Worm (Caenorhabditis elegans) whole organism, L1 larva: ENCODE results near the gene C16D9.4.

ENCODE experiments used
- C16A3.4 ChIP-seq: fragments of 150-350 bp; optimal IDR thresholded peaks from 2 replicates; lab custom pipeline; 2014; ENCODE audit warnings: missing biosample characterization, missing genetic modification characterization
- C34B4.2 ChIP-seq: sonication (generic microtip); optimal IDR thresholded peaks from 2 replicates; lab custom pipeline; 2017; ENCODE audit warnings: mild to moderate bottlenecking, missing genetic modification characterization, missing compliant biosample characterization
- F16B12.6 ChIP-seq: fragments of 150-350 bp; optimal IDR thresholded peaks from 2 replicates; lab custom pipeline; 2014; ENCODE audit warnings: missing biosample characterization, missing genetic modification characterization
- Y116A8C.19 ChIP-seq: sonication (generic microtip); optimal IDR thresholded peaks from 2 replicates; lab custom pipeline; 2016; ENCODE audit warnings: missing compliant biosample characterization, missing genetic modification characterization, borderline replicate concordance
- aha-1 ChIP-seq: fragments of 150-350 bp; optimal IDR thresholded peaks from 2 replicates; lab custom pipeline; 2014; ENCODE audit warnings: missing biosample characterization, missing genetic modification characterization
- alr-1 ChIP-seq: fragments of 200-800 bp; sonication (Bioruptor generic); optimal IDR thresholded peaks from 2 replicates; lab custom pipeline; 2018; ENCODE audit warnings: borderline replicate concordance, mild to moderate bottlenecking, missing genetic modification characterization, missing compliant biosample characterization
- aly-2 ChIP-seq: fragments of 150-350 bp; optimal IDR thresholded peaks from 2 replicates; lab custom pipeline; 2014; ENCODE audit warnings: missing biosample characterization, missing genetic modification characterization
- ama-1 ChIP-seq: fragments of 150-350 bp; optimal IDR thresholded peaks from 2 replicates; lab custom pipeline; 2014
- ceh-63 ChIP-seq: fragments of 200-800 bp; sonication (Bioruptor generic); optimal IDR thresholded peaks from 2 replicates; lab custom pipeline; 2018; ENCODE audit warnings: mild to moderate bottlenecking, missing genetic modification characterization, missing compliant biosample characterization
- ceh-8 ChIP-seq: fragments of 200-800 bp; sonication (Bioruptor generic); optimal IDR thresholded peaks from 2 replicates; lab custom pipeline; 2018; ENCODE audit warnings: mild to moderate bottlenecking, missing genetic modification characterization, moderate library complexity, missing compliant biosample characterization
- ceh-82 ChIP-seq, 3 experiments: fragments of 150-350 bp in 1 of 3; sonication (generic microtip) in 2 of 3; optimal IDR thresholded peaks; 2 replicates each; lab custom pipeline; 2014 to 2017; ENCODE audit warnings: missing biosample characterization in 3 of 3, missing genetic modification characterization in 3 of 3
- ceh-88 ChIP-seq: fragments of 200-800 bp; sonication (Bioruptor generic); IDR thresholded peaks from 2 replicates; pipeline ENCODE4 v1.3.6; 2022; ENCODE audit warnings: missing genetic modification characterization, missing compliant biosample characterization
- ceh-90 ChIP-seq: sonication (generic microtip); optimal IDR thresholded peaks from 2 replicates; lab custom pipeline; 2016; ENCODE audit warnings: missing genetic modification characterization, missing compliant biosample characterization
- dpl-1 ChIP-seq, 3 experiments: fragments of 150-350 bp in 2 of 3; sonication (generic microtip) in 1 of 3; optimal IDR thresholded peaks; 2 replicates each; lab custom pipeline; 2014 to 2017; ENCODE audit warnings: missing biosample characterization in 3 of 3, missing genetic modification characterization in 3 of 3, missing genetic modification reagents in 3 of 3
- dsc-1 ChIP-seq: sonication (generic microtip); optimal IDR thresholded peaks from 2 replicates; lab custom pipeline; 2016; ENCODE audit warnings: mild to moderate bottlenecking, missing genetic modification characterization, missing compliant biosample characterization
- egl-13 ChIP-seq: sonication (generic microtip); optimal IDR thresholded peaks from 2 replicates; lab custom pipeline; 2016; ENCODE audit warnings: missing genotype, missing genetic modification reagents, missing genetic modification characterization, missing compliant biosample characterization
- elt-2 ChIP-seq: sonication (generic microtip); optimal IDR thresholded peaks from 2 replicates; lab custom pipeline; 2016; ENCODE audit warnings: missing genetic modification characterization, mild to moderate bottlenecking, inconsistent platforms, missing compliant biosample characterization, missing genetic modification reagents
- elt-3 ChIP-seq, 6 experiments: fragments of 150-350 bp in 1 of 6; sonication (generic microtip); optimal IDR thresholded peaks; 2 replicates each; lab custom pipeline; 2017 to 2018; ENCODE audit warnings: missing biosample characterization in 6 of 6, missing genetic modification characterization in 6 of 6, inconsistent platforms in 1 of 6
- ets-5 ChIP-seq: fragments of 200-800 bp; sonication (Bioruptor generic); IDR thresholded peaks from 2 replicates; pipeline ENCODE4 v1.3.6; 2022; ENCODE audit warnings: missing genetic modification characterization, missing compliant biosample characterization
- fkh-10 ChIP-seq: sonication (generic microtip); optimal IDR thresholded peaks from 2 replicates; lab custom pipeline; 2017; ENCODE audit warnings: missing biosample characterization, missing genetic modification reagents, missing genetic modification characterization
- fos-1 ChIP-seq: fragments of 150-350 bp; optimal IDR thresholded peaks from 2 replicates; lab custom pipeline; 2014; ENCODE audit warnings: missing biosample characterization, missing genetic modification characterization
- hlh-17 ChIP-seq: fragments of 200-800 bp; sonication (Bioruptor generic); optimal IDR thresholded peaks from 2 replicates; lab custom pipeline; 2018; ENCODE audit warnings: missing genetic modification characterization, mild to moderate bottlenecking, missing compliant biosample characterization, moderate library complexity, borderline replicate concordance
- hlh-4 ChIP-seq: sonication (generic microtip); optimal IDR thresholded peaks from 2 replicates; lab custom pipeline; 2016; ENCODE audit warnings: mild to moderate bottlenecking, missing genetic modification characterization, missing compliant biosample characterization
- hpl-2 ChIP-seq: fragments of 150-350 bp; optimal IDR thresholded peaks from 2 replicates; lab custom pipeline; 2014; ENCODE audit warnings: missing biosample characterization, missing genetic modification reagents, missing genetic modification characterization
- irx-1 ChIP-seq: sonication (generic microtip); optimal IDR thresholded peaks from 2 replicates; lab custom pipeline; 2016; ENCODE audit warnings: missing genetic modification characterization, missing compliant biosample characterization
- lin-14 ChIP-seq: fragments of 200-800 bp; sonication (Bioruptor generic); optimal IDR thresholded peaks from 2 replicates; lab custom pipeline; 2018; ENCODE audit warnings: mild to moderate bottlenecking, missing genetic modification characterization, moderate library complexity, missing compliant biosample characterization
- lin-15B ChIP-seq: fragments of 150-350 bp; sonication (generic microtip); optimal IDR thresholded peaks from 3 replicates; lab custom pipeline; 2014; ENCODE audit warnings: missing biosample characterization, missing genetic modification characterization
- lin-35 ChIP-seq, 2 experiments: fragments of 150-350 bp; optimal IDR thresholded peaks; 2 replicates each; lab custom pipeline; 2014; ENCODE audit warnings: missing biosample characterization in 2 of 2, missing genetic modification characterization in 2 of 2, missing genetic modification reagents in 2 of 2
- lir-3 ChIP-seq: sonication (generic microtip); optimal IDR thresholded peaks from 2 replicates; lab custom pipeline; 2016; ENCODE audit warnings: mild to moderate bottlenecking, missing genetic modification characterization, moderate library complexity, missing compliant biosample characterization; ENCODE audit not compliant: poor library complexity
- lsy-2 ChIP-seq, 2 experiments: fragments of 150-350 bp; optimal IDR thresholded peaks; 2 replicates each; lab custom pipeline; 2014; ENCODE audit warnings: missing biosample characterization in 2 of 2, missing genetic modification characterization in 2 of 2
- mab-9 ChIP-seq: fragments of 200-800 bp; sonication (Bioruptor generic); IDR thresholded peaks from 2 replicates; pipeline ENCODE4 v1.3.6; 2022; ENCODE audit warnings: missing genetic modification reagents, missing genetic modification characterization, missing compliant biosample characterization
- mef-2 ChIP-seq: fragments of 150-350 bp; optimal IDR thresholded peaks from 2 replicates; lab custom pipeline; 2014; ENCODE audit warnings: missing biosample characterization, missing genetic modification characterization
- nhr-19 ChIP-seq: fragments of 200-800 bp; sonication (Bioruptor generic); conservative IDR thresholded peaks from 2 replicates; pipeline ENCODE4 v1.3.6; 2022; ENCODE audit warnings: missing genetic modification characterization, missing compliant biosample characterization
- nhr-237 ChIP-seq: fragments of 150-350 bp; optimal IDR thresholded peaks from 2 replicates; lab custom pipeline; 2014; ENCODE audit warnings: missing biosample characterization, missing genetic modification characterization
- nhr-28 ChIP-seq: fragments of 150-350 bp; optimal IDR thresholded peaks from 2 replicates; lab custom pipeline; 2014; ENCODE audit warnings: missing biosample characterization, missing genetic modification characterization
- nhr-76 ChIP-seq: sonication (generic microtip); optimal IDR thresholded peaks from 2 replicates; lab custom pipeline; 2017; ENCODE audit warnings: missing biosample characterization, missing genetic modification characterization
- nhr-77 ChIP-seq: fragments of 150-350 bp; optimal IDR thresholded peaks from 2 replicates; lab custom pipeline; 2014; ENCODE audit warnings: missing biosample characterization, missing genetic modification characterization
- nhr-85 ChIP-seq: sonication (generic microtip); peaks from one replicate; lab custom pipeline; 2016; ENCODE audit warnings: missing genetic modification characterization, inconsistent platforms, missing compliant biosample characterization
- nhr-90 ChIP-seq: sonication (generic microtip); optimal IDR thresholded peaks from 2 replicates; lab custom pipeline; 2016; ENCODE audit warnings: mild to moderate bottlenecking, missing genetic modification characterization, missing compliant biosample characterization; ENCODE audit not compliant: poor library complexity
- pag-3 ChIP-seq: sonication (generic microtip); optimal IDR thresholded peaks from 2 replicates; lab custom pipeline; 2017; ENCODE audit warnings: missing genetic modification characterization, mild to moderate bottlenecking, missing compliant biosample characterization, antibody characterized with exemption, borderline replicate concordance; ENCODE audit not compliant: insufficient read depth
- pqm-1 ChIP-seq: sonication (generic microtip); optimal IDR thresholded peaks from 3 replicates; lab custom pipeline; 2017; ENCODE audit warnings: missing biosample characterization, missing genetic modification characterization
- rnt-1 ChIP-seq: sonication (generic microtip); optimal IDR thresholded peaks from 2 replicates; lab custom pipeline; 2016; ENCODE audit warnings: mild to moderate bottlenecking, missing genetic modification characterization, moderate library complexity, missing compliant biosample characterization
- skn-1 ChIP-seq: fragments of 150-350 bp; optimal IDR thresholded peaks from 2 replicates; lab custom pipeline; 2014; ENCODE audit warnings: missing biosample characterization, missing genetic modification characterization
- snpc-4 ChIP-seq: fragments of 150-350 bp; optimal IDR thresholded peaks from 2 replicates; lab custom pipeline; 2014; ENCODE audit warnings: missing biosample characterization, missing genetic modification characterization
- sptf-1 ChIP-seq: fragments of 150-350 bp; optimal IDR thresholded peaks from 2 replicates; lab custom pipeline; 2014; ENCODE audit warnings: missing biosample characterization, missing genetic modification characterization
- swsn-7 ChIP-seq: sonication (generic microtip); optimal IDR thresholded peaks from 2 replicates; lab custom pipeline; 2016; ENCODE audit warnings: missing genetic modification characterization, missing compliant biosample characterization
- tlp-1 ChIP-seq: fragments of 150-350 bp; optimal IDR thresholded peaks from 2 replicates; lab custom pipeline; 2014; ENCODE audit warnings: missing biosample characterization, missing genetic modification characterization
- unc-30 ChIP-seq: sonication (generic microtip); optimal IDR thresholded peaks from 2 replicates; lab custom pipeline; 2017; ENCODE audit warnings: missing biosample characterization, missing genetic modification characterization
- unc-62 ChIP-seq: fragments of 150-350 bp; optimal IDR thresholded peaks from 2 replicates; lab custom pipeline; 2014; ENCODE audit warnings: missing biosample characterization, missing genetic modification reagents, missing genetic modification characterization
- vab-15 ChIP-seq: sonication (generic microtip); optimal IDR thresholded peaks from 2 replicates; lab custom pipeline; 2017; ENCODE audit warnings: missing genotype, mild to moderate bottlenecking, missing genetic modification characterization, missing compliant biosample characterization
- xbp-1 ChIP-seq: sonication (generic microtip); optimal IDR thresholded peaks from 2 replicates; lab custom pipeline; 2016; ENCODE audit warnings: missing genetic modification characterization, missing compliant biosample characterization
- ztf-11 ChIP-seq, 2 experiments: sonication (generic microtip); optimal IDR thresholded peaks; 2 replicates each; lab custom pipeline; 2016 to 2017; ENCODE audit warnings: missing genetic modification characterization in 2 of 2, missing biosample characterization in 1 of 2, missing compliant biosample characterization in 1 of 2
- ztf-4 ChIP-seq: fragments of 150-350 bp; optimal IDR thresholded peaks from 2 replicates; lab custom pipeline; 2014; ENCODE audit warnings: missing biosample characterization, missing genetic modification characterization

C16D9.4 gene

ce11 chrV:8235331-8235730, 7.4 kb downstream of the C16D9.4 start (continued):
- TF ChIP-seq irx-1 (no peak), ceh-82 (tag; optimal IDR thresholded peaks at IDR 0.05; lab: Kevin White, UChicago) (peak in 1 of 3 experiments; percentile 23), dsc-1 (no peak), lin-14 (no peak), ama-1 (lab: Kevin White, UChicago) (no peak), hlh-17 (GFP tag; lab: Kevin White, UChicago) (no peak), swsn-7 (tag; lab: Kevin White, UChicago) (peak; percentile 20), ceh-63 (GFP tag; lab: Kevin White, UChicago) (no peak), tlp-1 (no peak), lin-15B (tag; lab: Kevin White, UChicago) (no peak), fkh-10 (no peak), C16A3.4 (tag; lab: Kevin White, UChicago) (peak; percentile 46), ztf-11 (tag; optimal IDR thresholded peaks at IDR 0.05; lab: Kevin White, UChicago) (no peak), skn-1 (tag; lab: Kevin White, UChicago) (peak; percentile 47), fos-1 (tag; lab: Kevin White, UChicago) (no peak), nhr-76 (no peak), lsy-2 (tag; optimal IDR thresholded peaks at IDR 0.05; lab: Kevin White, UChicago) (peak in 1 of 2 experiments; percentile 52), snpc-4 (tag; lab: Kevin White, UChicago) (peak; percentile 65), mef-2 (no peak), aha-1 (no peak), lin-35 (GFP tag; optimal IDR thresholded peaks at IDR 0.05; lab: Kevin White, UChicago) (peak; percentile 16 to 77), ceh-90 (no peak), pag-3 (tag; lab: Kevin White, UChicago) (no peak), alr-1 (tag; lab: Kevin White, UChicago) (no peak), elt-3 (tag; optimal IDR thresholded peaks at IDR 0.05; lab: Kevin White, UChicago) (peak in 3 of 6 experiments; percentile 0 to 42 (median 20)), F16B12.6 (tag; lab: Kevin White, UChicago) (no peak), ztf-4 (no peak), ceh-8 (GFP tag; lab: Kevin White, UChicago) (no peak), unc-62 (GFP tag; lab: Kevin White, UChicago) (no peak), rnt-1 (tag; lab: Kevin White, UChicago) (no peak), elt-2 (tag; lab: Kevin White, UChicago) (no peak), nhr-85 (tag; lab: Kevin White, UChicago) (peak; percentile 69), sptf-1 (no peak), nhr-237 (tag; lab: Kevin White, UChicago) (no peak), ets-5 (no peak), C34B4.2 (tag; lab: Kevin White, UChicago) (no peak), egl-13 (tag; lab: Kevin White, UChicago) (no peak), lir-3 (tag; lab: Kevin White, UChicago) (no peak), nhr-77 (tag; lab: Kevin White, UChicago) (peak; percentile 47), unc-30 (no peak), aly-2 (no peak), mab-9 (no peak), Y116A8C.19 (tag; lab: Kevin White, UChicago) (no peak), dpl-1 (GFP tag; optimal IDR thresholded peaks at IDR 0.05; lab: Kevin White, UChicago) (peak in 2 of 3 experiments; percentile 24 to 40), pqm-1 (tag; lab: Kevin White, UChicago) (no peak), ceh-88 (GFP tag; lab: Robert Waterston, UW) (no peak), xbp-1 (tag; lab: Kevin White, UChicago) (no peak), hpl-2 (GFP tag; lab: Kevin White, UChicago) (no peak), nhr-28 (tag; lab: Kevin White, UChicago) (no peak), vab-15 (tag; lab: Kevin White, UChicago) (no peak), nhr-90 (tag; lab: Kevin White, UChicago) (peak; percentile 44), hlh-4 (tag; lab: Kevin White, UChicago) (no peak), nhr-19 (GFP tag; lab: Robert Waterston, UW) (no peak)
